Fruit fly (Drosophila melanogaster) whole organism, prepupa: ENCODE data around the gene Gr9a.
A peak's percentile ranks its signal among the peaks of the same experiment; 100 is the strongest.

Experiments
- Blimp-1 ChIP-seq: fragments of 200-800 bp; sonication (Bioruptor generic); optimal IDR thresholded peaks from 3 replicates; lab custom pipeline; 2017; ENCODE audit warnings: missing biosample characterization, missing genetic modification characterization, mild to moderate bottlenecking, moderate library complexity, missing genetic modification reagents
- CG10669 ChIP-seq: fragments of 200-800 bp; sonication (Bioruptor generic); optimal IDR thresholded peaks from 3 replicates; lab custom pipeline; 2018; ENCODE audit warnings: missing biosample characterization, mild to moderate bottlenecking, missing genetic modification characterization, moderate library complexity
- CG11294 ChIP-seq: fragments of 200-800 bp; sonication (Bioruptor generic); IDR thresholded peaks from 2 replicates; pipeline ENCODE4 v1.3.6; 2022; ENCODE audit warnings: missing biosample characterization, missing genetic modification characterization
- CG11762 ChIP-seq: fragments of 200-800 bp; sonication (Bioruptor generic); optimal IDR thresholded peaks from 3 replicates; lab custom pipeline; 2016; ENCODE audit warnings: missing biosample characterization, missing genetic modification characterization; ENCODE audit not compliant: insufficient read depth
- CG11902 ChIP-seq: fragments of 200-800 bp; sonication (Bioruptor generic); optimal IDR thresholded peaks from 3 replicates; lab custom pipeline; 2016; ENCODE audit warnings: missing biosample characterization, missing genetic modification characterization
- CG15336 ChIP-seq: fragments of 200-800 bp; sonication (Bioruptor generic); IDR thresholded peaks from 2 replicates; pipeline ENCODE4 v1.3.6; 2022; ENCODE audit warnings: missing biosample characterization, missing genetic modification characterization
- CG1621 ChIP-seq: fragments of 200-800 bp; sonication (Bioruptor generic); optimal IDR thresholded peaks from 3 replicates; lab custom pipeline; 2018; ENCODE audit warnings: missing biosample characterization, mild to moderate bottlenecking, missing genetic modification characterization
- CG16779 ChIP-seq: fragments of 200-800 bp; sonication (Bioruptor generic); optimal IDR thresholded peaks from 3 replicates; lab custom pipeline; 2017; ENCODE audit warnings: missing biosample characterization, mild to moderate bottlenecking, missing genetic modification characterization
- CG3032 ChIP-seq: fragments of 200-800 bp; optimal IDR thresholded peaks from 2 replicates; lab custom pipeline; 2019; ENCODE audit warnings: missing biosample characterization, mild to moderate bottlenecking, missing genetic modification characterization, moderate library complexity
- CG31627 ChIP-seq: fragments of 200-800 bp; sonication (Bioruptor generic); optimal IDR thresholded peaks from 3 replicates; lab custom pipeline; 2016; ENCODE audit warnings: missing biosample characterization, missing genetic modification characterization
- CG32006 ChIP-seq: fragments of 200-800 bp; sonication (Bioruptor generic); optimal IDR thresholded peaks from 3 replicates; lab custom pipeline; 2017; ENCODE audit warnings: missing biosample characterization, mild to moderate bottlenecking, missing genetic modification characterization
- CG34406 ChIP-seq: fragments of 200-800 bp; sonication (Bioruptor generic); optimal IDR thresholded peaks from 3 replicates; lab custom pipeline; 2016; ENCODE audit warnings: missing biosample characterization, missing genetic modification characterization
- CG3919 ChIP-seq: fragments of 200-800 bp; sonication (Bioruptor generic); optimal IDR thresholded peaks from 3 replicates; lab custom pipeline; 2016; ENCODE audit warnings: missing biosample characterization, missing genetic modification characterization
- CG4318 ChIP-seq: fragments of 200-800 bp; sonication (Bioruptor generic); optimal IDR thresholded peaks from 3 replicates; lab custom pipeline; 2017; ENCODE audit warnings: missing biosample characterization, mild to moderate bottlenecking, missing genetic modification characterization
- CG6163 ChIP-seq: fragments of 200-800 bp; sonication (Bioruptor generic); IDR thresholded peaks from 3 replicates; pipeline ENCODE4 v1.3.6; 2022; ENCODE audit warnings: missing biosample characterization, missing genetic modification characterization
- CG6276 ChIP-seq: fragments of 200-800 bp; sonication (Bioruptor generic); optimal IDR thresholded peaks from 2 replicates; lab custom pipeline; 2017; ENCODE audit warnings: missing biosample characterization, mild to moderate bottlenecking, missing genetic modification characterization
- CG6792 ChIP-seq: fragments of 200-800 bp; sonication (Bioruptor generic); optimal IDR thresholded peaks from 3 replicates; lab custom pipeline; 2016; ENCODE audit warnings: missing biosample characterization, missing genetic modification characterization
- CG6808 ChIP-seq: fragments of 200-800 bp; sonication (Bioruptor generic); optimal IDR thresholded peaks from 3 replicates; lab custom pipeline; 2017; ENCODE audit warnings: missing biosample characterization, missing genetic modification characterization, mild to moderate bottlenecking, moderate library complexity, missing genetic modification reagents
- CG6854 ChIP-seq: fragments of 200-800 bp; sonication (Bioruptor generic); optimal IDR thresholded peaks from 2 replicates; lab custom pipeline; 2017; ENCODE audit warnings: missing biosample characterization, mild to moderate bottlenecking, missing genetic modification characterization
- CG7368 ChIP-seq: fragments of 200-800 bp; sonication (Bioruptor generic); optimal IDR thresholded peaks from 3 replicates; lab custom pipeline; 2016; ENCODE audit warnings: missing biosample characterization, missing genetic modification characterization
- CG8119 ChIP-seq: fragments of 200-800 bp; sonication (Bioruptor generic); IDR thresholded peaks from 3 replicates; pipeline ENCODE4 v1.3.6; 2022; ENCODE audit warnings: missing biosample characterization, missing genetic modification characterization
- CG8319 ChIP-seq: fragments of 200-800 bp; sonication (Bioruptor generic); optimal IDR thresholded peaks from 3 replicates; lab custom pipeline; 2016; ENCODE audit warnings: missing biosample characterization, missing genetic modification characterization
- CG9139 ChIP-seq: fragments of 200-800 bp; sonication (Bioruptor generic); optimal IDR thresholded peaks from 3 replicates; lab custom pipeline; 2017; ENCODE audit warnings: missing biosample characterization, mild to moderate bottlenecking, missing genetic modification characterization
- Eip75B ChIP-seq: fragments of 200-800 bp; sonication (Bioruptor generic); optimal IDR thresholded peaks from 3 replicates; lab custom pipeline; 2016; ENCODE audit warnings: missing biosample characterization, missing genetic modification characterization
- Eip78C ChIP-seq: fragments of 200-800 bp; sonication (Bioruptor generic); peaks from one replicate; lab custom pipeline; 2016; ENCODE audit warnings: missing biosample characterization, missing genetic modification characterization
- Eip93F ChIP-seq: fragments of 200-800 bp; sonication (Bioruptor generic); optimal IDR thresholded peaks from 2 replicates; lab custom pipeline; 2016; ENCODE audit warnings: missing biosample characterization, mild to moderate bottlenecking, missing genetic modification characterization
- Ets21C ChIP-seq: fragments of 200-800 bp; sonication (Bioruptor generic); optimal IDR thresholded peaks from 3 replicates; lab custom pipeline; 2016; ENCODE audit warnings: missing biosample characterization, missing genetic modification characterization
- Ets96B ChIP-seq: fragments of 200-800 bp; optimal IDR thresholded peaks from 2 replicates; lab custom pipeline; 2019; ENCODE audit warnings: missing biosample characterization, mild to moderate bottlenecking, missing genetic modification characterization, moderate library complexity
- Hr38 ChIP-seq: sonication (Bioruptor generic); optimal IDR thresholded peaks from 2 replicates; lab custom pipeline; 2016; ENCODE audit warnings: missing biosample characterization, missing genetic modification characterization
- Hr39 ChIP-seq: fragments of 200-800 bp; sonication (Bioruptor generic); optimal IDR thresholded peaks from 2 replicates; lab custom pipeline; 2016; ENCODE audit warnings: missing biosample characterization, missing genetic modification characterization
- Met ChIP-seq: fragments of 200-800 bp; sonication (Bioruptor generic); optimal IDR thresholded peaks from 3 replicates; lab custom pipeline; 2016; ENCODE audit warnings: missing biosample characterization, missing genetic modification characterization
- OdsH ChIP-seq: fragments of 200-800 bp; sonication (Bioruptor generic); optimal IDR thresholded peaks from 3 replicates; lab custom pipeline; 2016; ENCODE audit warnings: missing biosample characterization, missing genetic modification characterization
- Smox ChIP-seq: fragments of 200-800 bp; sonication (Bioruptor generic); optimal IDR thresholded peaks from 3 replicates; lab custom pipeline; 2016; ENCODE audit warnings: missing biosample characterization, missing genetic modification characterization
- Sox102F ChIP-seq: fragments of 200-800 bp; sonication (Bioruptor generic); optimal IDR thresholded peaks from 2 replicates; lab custom pipeline; 2016; ENCODE audit warnings: missing biosample characterization, mild to moderate bottlenecking, missing genetic modification characterization
- Sox15 ChIP-seq: fragments of 200-800 bp; sonication (Bioruptor generic); optimal IDR thresholded peaks from 3 replicates; lab custom pipeline; 2016; ENCODE audit warnings: missing biosample characterization, missing genetic modification characterization
- achi ChIP-seq: fragments of 200-800 bp; sonication (Bioruptor generic); optimal IDR thresholded peaks from 3 replicates; lab custom pipeline; 2016; ENCODE audit warnings: missing biosample characterization, missing genetic modification characterization
- acj6 ChIP-seq: fragments of 200-800 bp; sonication (Bioruptor generic); optimal IDR thresholded peaks from 3 replicates; lab custom pipeline; 2016; ENCODE audit warnings: missing biosample characterization, missing genetic modification characterization
- cyc ChIP-seq: fragments of 200-800 bp; sonication (Bioruptor generic); optimal IDR thresholded peaks from 3 replicates; lab custom pipeline; 2016; ENCODE audit warnings: missing biosample characterization, missing genetic modification characterization
- dac ChIP-seq: fragments of 200-800 bp; sonication (Bioruptor generic); optimal IDR thresholded peaks from 2 replicates; lab custom pipeline; 2017; ENCODE audit warnings: missing biosample characterization, mild to moderate bottlenecking, missing genetic modification characterization
- eg ChIP-seq: fragments of 200-800 bp; sonication (Bioruptor generic); IDR thresholded peaks from 3 replicates; pipeline ENCODE4 v1.3.6; 2022; ENCODE audit warnings: missing biosample characterization, missing genetic modification characterization
- esn ChIP-seq: fragments of 200-800 bp; sonication (Bioruptor generic); optimal IDR thresholded peaks from 2 replicates; lab custom pipeline; 2016; ENCODE audit warnings: missing biosample characterization, mild to moderate bottlenecking, missing genetic modification characterization, moderate library complexity
- fd85E ChIP-seq: fragments of 200-800 bp; sonication (Bioruptor generic); optimal IDR thresholded peaks from 3 replicates; lab custom pipeline; 2016; ENCODE audit warnings: missing biosample characterization, missing genetic modification characterization
- lz ChIP-seq: fragments of 200-800 bp; sonication (Bioruptor generic); optimal IDR thresholded peaks from 3 replicates; lab custom pipeline; 2016; ENCODE audit warnings: missing biosample characterization, missing genetic modification characterization
- net ChIP-seq: fragments of 200-800 bp; sonication (Bioruptor generic); optimal IDR thresholded peaks from 3 replicates; lab custom pipeline; 2016; ENCODE audit warnings: missing biosample characterization, missing genetic modification characterization
- salr ChIP-seq, 2 experiments: fragments of 200-800 bp; sonication (Bioruptor generic); optimal IDR thresholded peaks; 3 replicates each; lab custom pipeline; 2016 to 2018; ENCODE audit warnings: missing biosample characterization in 2 of 2, missing genetic modification characterization in 2 of 2, mild to moderate bottlenecking in 1 of 2
- spab ChIP-seq: fragments of 200-800 bp; sonication (Bioruptor generic); optimal IDR thresholded peaks from 2 replicates; lab custom pipeline; 2017; ENCODE audit warnings: missing biosample characterization, mild to moderate bottlenecking, missing genetic modification characterization, missing genetic modification reagents
- svp ChIP-seq: fragments of 200-800 bp; sonication (Bioruptor generic); peaks from one replicate; lab custom pipeline; 2016; ENCODE audit warnings: missing biosample characterization, missing genetic modification characterization
- topi ChIP-seq: fragments of 200-800 bp; sonication (Bioruptor generic); optimal IDR thresholded peaks from 3 replicates; lab custom pipeline; 2016; ENCODE audit warnings: missing biosample characterization, missing genetic modification characterization

Gene Gr9a

DNA sequence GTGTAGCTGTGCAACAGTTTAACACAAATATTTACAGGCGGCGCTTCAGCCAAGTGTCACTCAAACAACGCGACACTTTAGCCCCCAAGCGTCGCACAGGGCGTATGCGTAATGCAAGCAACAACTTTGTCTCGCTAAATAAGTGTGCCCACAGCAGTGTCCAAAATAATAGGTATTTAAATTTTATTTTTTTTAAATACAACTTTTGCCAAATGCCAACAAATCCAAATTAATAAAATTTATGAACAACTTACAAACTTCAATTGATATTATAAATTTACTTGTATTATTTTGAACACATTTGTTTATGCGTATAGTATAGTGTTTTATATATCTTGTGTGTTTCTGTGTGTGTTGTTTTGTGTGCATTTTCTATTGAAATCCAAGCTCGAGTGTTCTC, 3.5 kb upstream of the Gr9a start:
- TF ChIP-seq CG6808 (GFP tag; lab: Kevin White, UChicago) (no peak), spab (GFP tag; lab: Kevin White, UChicago) (no peak), Sox102F (GFP tag; lab: Kevin White, UChicago) (no peak), CG9139 (GFP tag; lab: Kevin White, UChicago) (no peak), eg (peak; percentile 67), CG16779 (tag; lab: Kevin White, UChicago) (no peak), net (no peak), CG31627 (GFP tag; lab: Kevin White, UChicago) (no peak), achi (GFP tag; lab: Kevin White, UChicago) (no peak), CG6276 (GFP tag; lab: Kevin White, UChicago) (no peak), CG7368 (GFP tag; lab: Kevin White, UChicago) (no peak), CG15336 (GFP tag; lab: Robert Waterston, UW) (peak; percentile 46; the same call in 1 of the 2 replicates), Eip78C (GFP tag; lab: Kevin White, UChicago) (peak; percentile 25), Eip75B (GFP tag; lab: Kevin White, UChicago) (no peak), CG11902 (no peak), salr (GFP tag; optimal IDR thresholded peaks at IDR 0.05; lab: Kevin White, UChicago) (no peak), CG4318 (GFP tag; lab: Kevin White, UChicago) (no peak), CG6163 (GFP tag; lab: Robert Waterston, UW) (peak; percentile 21; the same call in 1 of the 3 replicates), Sox15 (no peak), CG8119 (GFP tag; lab: Robert Waterston, UW) (0 out of 3 replicates have a peak, but pooled peaks have one; percentile 29), OdsH (GFP tag; lab: Kevin White, UChicago) (no peak)

DNA sequence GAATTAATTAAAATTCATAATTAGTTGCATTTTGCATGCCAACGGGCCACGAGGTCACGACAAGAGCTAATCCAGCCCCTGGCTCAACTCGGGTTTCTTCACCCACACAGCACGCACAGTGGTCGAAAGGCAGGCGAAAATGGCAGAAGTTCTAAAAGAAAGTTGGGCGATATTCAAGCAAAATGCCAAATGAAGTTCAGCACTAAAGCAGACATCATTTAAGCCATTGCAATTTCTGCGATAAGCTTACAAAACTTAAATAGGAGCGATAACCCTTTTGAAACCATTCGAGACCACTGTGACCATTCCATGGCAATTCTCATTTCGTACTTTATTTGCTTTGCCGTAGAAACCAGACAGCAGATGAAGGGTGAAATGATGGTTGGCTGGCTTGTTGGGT, 6.1 kb downstream of the Gr9a start:
- TF ChIP-seq topi (peak; percentile 53), spab (GFP tag; lab: Kevin White, UChicago) (peak; percentile 57), svp (peak; percentile 80), CG3032 (tag; lab: Kevin White, UChicago) (peak; percentile 45), CG6792 (GFP tag; lab: Kevin White, UChicago) (peak; percentile 60), Ets96B (tag; lab: Kevin White, UChicago) (peak; percentile 60), cyc (GFP tag; lab: Kevin White, UChicago) (peak; percentile 52), CG3919 (peak; percentile 64), OdsH (GFP tag; lab: Kevin White, UChicago) (peak; percentile 65), dac (no peak), eg (peak; percentile 58; the same call in 1 of the 3 replicates), CG34406 (GFP tag; lab: Kevin White, UChicago) (peak; percentile 42), Eip93F (no peak), Hr39 (GFP tag; lab: Kevin White, UChicago) (peak; percentile 62), Smox (GFP tag; lab: Kevin White, UChicago) (peak; percentile 61), Sox102F (GFP tag; lab: Kevin White, UChicago) (peak; percentile 58), net (peak; percentile 57), CG16779 (tag; lab: Kevin White, UChicago) (no peak), CG11902 (peak; percentile 44), Sox15 (peak; percentile 24), CG4318 (GFP tag; lab: Kevin White, UChicago) (peak; percentile 38), CG11294 (0 out of 2 replicates have a peak, but pooled peaks have one; percentile 31), esn (GFP tag; lab: Kevin White, UChicago) (peak; percentile 62), Met (GFP tag; lab: Kevin White, UChicago) (peak; percentile 60), CG32006 (peak; percentile 62), CG6854 (GFP tag; lab: Kevin White, UChicago) (no peak), lz (peak; percentile 56), Hr38 (GFP tag; lab: Kevin White, UChicago) (no peak), acj6 (GFP tag; lab: Kevin White, UChicago) (peak; percentile 68), CG8319 (GFP tag; lab: Kevin White, UChicago) (peak; percentile 22), Blimp-1 (GFP tag; lab: Kevin White, UChicago) (no peak), CG6808 (GFP tag; lab: Kevin White, UChicago) (peak; percentile 31), fd85E (GFP tag; lab: Kevin White, UChicago) (no peak), CG1621 (tag; lab: Kevin White, UChicago) (peak; percentile 65), Ets21C (GFP tag; lab: Kevin White, UChicago) (peak; percentile 47), CG11762 (GFP tag; lab: Kevin White, UChicago) (peak; percentile 30), CG15336 (GFP tag; lab: Robert Waterston, UW) (peak; percentile 50; the same call in 1 of the 2 replicates), CG10669 (peak; percentile 70), CG31627 (GFP tag; lab: Kevin White, UChicago) (peak; percentile 59), CG7368 (GFP tag; lab: Kevin White, UChicago) (peak; percentile 56)
